Fruit fly (Drosophila melanogaster): Measurements from ENCODE around the gene Ssdp.
A peak's percentile ranks its signal among the peaks of the same experiment; 100 is the strongest.

Gene Ssdp

dm6 chr3R:18164052-18164722 lies 35.2 kb downstream of the Ssdp start, which contains the start of the genes CG7218 and Cbp20 (continued):
- peak; percentile 71 for TF ChIP-seq grau (tag; optimal IDR thresholded peaks at IDR 0.05)
- peak; percentile 71 for TF ChIP-seq PHDP (tag; optimal IDR thresholded peaks at IDR 0.05)
- TF ChIP-seq unc-4 (GFP tag; IDR thresholded peaks at IDR 0.05; ENCODE audit: partially characterized antibody) = peak; percentile 90
- TF ChIP-seq CG3847 (GFP tag; IDR thresholded peaks at IDR 0.05) = peak; percentile 82
- peak; percentile 78 for TF ChIP-seq CG2129 (GFP tag; IDR thresholded peaks at IDR 0.05; ENCODE audit: partially characterized antibody)
- peak; percentile 52; the same call in 1 of the 2 replicates for TF ChIP-seq CG17612 (GFP tag; IDR thresholded peaks at IDR 0.05)
- TF ChIP-seq ab (GFP tag; optimal IDR thresholded peaks at IDR 0.05) = no peak
- peak; percentile 59; the same call in 1 of the 2 replicates for TF ChIP-seq ttk (GFP tag; IDR thresholded peaks at IDR 0.05)
- peak; percentile 26 for TF ChIP-seq Bdp1 (GFP tag; optimal IDR thresholded peaks at IDR 0.05)
- TF ChIP-seq Ravus (GFP tag; IDR thresholded peaks at IDR 0.05) = no peak
- TF ChIP-seq wdn (GFP tag; IDR thresholded peaks at IDR 0.05) = peak; percentile 64; the same call in 1 of the 2 replicates
- TF ChIP-seq Adf1 (GFP tag; IDR thresholded peaks at IDR 0.05) = peak; percentile 95
- TF ChIP-seq CG6254 (GFP tag; optimal IDR thresholded peaks at IDR 0.05) = peak; percentile 37
- no peak for TF ChIP-seq pb (GFP tag; optimal IDR thresholded peaks at IDR 0.05)
- TF ChIP-seq slp2 (GFP tag; optimal IDR thresholded peaks at IDR 0.05) = peak; percentile 8
- TF ChIP-seq CG7556 (GFP tag; optimal IDR thresholded peaks at IDR 0.05) = peak; percentile 56
- TF ChIP-seq CG10462 (GFP tag; optimal IDR thresholded peaks at IDR 0.05) = peak; percentile 45
- TF ChIP-seq Sox100B (GFP tag; optimal IDR thresholded peaks at IDR 0.05) = peak; percentile 35
- peak; percentile 62 for TF ChIP-seq Dref (GFP tag; IDR thresholded peaks at IDR 0.05)
- peak; percentile 14 for TF ChIP-seq Mad (GFP tag; optimal IDR thresholded peaks at IDR 0.05)
- no peak for TF ChIP-seq wek (GFP tag; optimal IDR thresholded peaks at IDR 0.05)
- TF ChIP-seq vnd (GFP tag; IDR thresholded peaks at IDR 0.05; ENCODE audit: partially characterized antibody) = peak; percentile 80
- TF ChIP-seq CG14050 (GFP tag; IDR thresholded peaks at IDR 0.05) = peak; percentile 54
- peak; percentile 14 for TF ChIP-seq MTF-1 (GFP tag; optimal IDR thresholded peaks at IDR 0.05; ENCODE audit: borderline replicate concordance)
- TF ChIP-seq CG9437 (GFP tag; optimal IDR thresholded peaks at IDR 0.05) = peak; percentile 73
- TF ChIP-seq yki (optimal IDR thresholded peaks at IDR 0.05) = no peak
- TF ChIP-seq usp (GFP tag; optimal IDR thresholded peaks at IDR 0.05) = no peak
- peak; percentile 85 for TF ChIP-seq CG12391 (tag; optimal IDR thresholded peaks at IDR 0.05)
- peak; percentile 25 for TF ChIP-seq Elba2 (GFP tag; optimal IDR thresholded peaks at IDR 0.05)
- TF ChIP-seq lmd (GFP tag; IDR thresholded peaks at IDR 0.05) = peak; percentile 76
- no peak for TF ChIP-seq gsb (GFP tag; IDR thresholded peaks at IDR 0.05)
- peak; percentile 44 for TF ChIP-seq slou (GFP tag; optimal IDR thresholded peaks at IDR 0.05)
- TF ChIP-seq lov (optimal IDR thresholded peaks at IDR 0.05) = no peak
- TF ChIP-seq lov (GFP tag; IDR thresholded peaks at IDR 0.05) = no peak
- peak; percentile 31 for TF ChIP-seq Jarid2 (GFP tag; optimal IDR thresholded peaks at IDR 0.05)
- TF ChIP-seq CG2199 (GFP tag; IDR thresholded peaks at IDR 0.05) = no peak
- peak; percentile 8 for TF ChIP-seq Atf-2 (GFP tag; optimal IDR thresholded peaks at IDR 0.05)
- peak; percentile 94 for TF ChIP-seq Ets65A (GFP tag)
- peak; percentile 44 for TF ChIP-seq kay (GFP tag; optimal IDR thresholded peaks at IDR 0.05)
- no peak for TF ChIP-seq Neu2 (GFP tag; optimal IDR thresholded peaks at IDR 0.05; ENCODE audit: borderline replicate concordance)
- peak; percentile 50 for TF ChIP-seq CG8944 (GFP tag; optimal IDR thresholded peaks at IDR 0.05)
- TF ChIP-seq exex (tag; optimal IDR thresholded peaks at IDR 0.05) = no peak
- no peak for TF ChIP-seq CG6854 (GFP tag; optimal IDR thresholded peaks at IDR 0.05)
- no peak for TF ChIP-seq CG15073 (GFP tag; optimal IDR thresholded peaks at IDR 0.05)
- TF ChIP-seq CG9932 (GFP tag; IDR thresholded peaks at IDR 0.05) = peak; percentile 95
- peak; percentile 47 for TF ChIP-seq Oli (tag; optimal IDR thresholded peaks at IDR 0.05)
- 0 out of 2 replicates have a peak, but pooled peaks have one; percentile 22 for TF ChIP-seq ara (GFP tag; IDR thresholded peaks at IDR 0.05)
- no peak for TF ChIP-seq org-1 (GFP tag; optimal IDR thresholded peaks at IDR 0.05)
- TF ChIP-seq Gug (GFP tag; IDR thresholded peaks at IDR 0.05) = peak; percentile 91
- TF ChIP-seq CG8281 (tag; optimal IDR thresholded peaks at IDR 0.05) = no peak
- TF ChIP-seq CG10267 (tag; optimal IDR thresholded peaks at IDR 0.05) = peak; percentile 79

All from whole organism, embryonic.